Fruit fly (Drosophila melanogaster): ENCODE results near the gene CG3430.

The CG3430 gene

dm6 chr2L:6971597-6972036 lies 14.8 kb downstream of the CG3430 start, which contains the start of gene snRNP-U1-70K (continued):
- peak; percentile 65 for TF ChIP-seq Bgb (GFP tag; IDR thresholded peaks at IDR 0.05; ENCODE audit: partially characterized antibody)
- no peak for TF ChIP-seq CG3163 (GFP tag; optimal IDR thresholded peaks at IDR 0.05)
- TF ChIP-seq CG9437 (GFP tag; optimal IDR thresholded peaks at IDR 0.05), result peak; percentile 99
- TF ChIP-seq CG15696 (tag; optimal IDR thresholded peaks at IDR 0.05), result no peak
- TF ChIP-seq CG12659 (GFP tag; optimal IDR thresholded peaks at IDR 0.05), result peak; percentile 64
- TF ChIP-seq CG7928 (GFP tag; optimal IDR thresholded peaks at IDR 0.05), result peak; percentile 46
- peak; percentile 1 for TF ChIP-seq zfh2 (GFP tag; optimal IDR thresholded peaks at IDR 0.05)
- peak; percentile 99 for TF ChIP-seq CG14710 (tag; optimal IDR thresholded peaks at IDR 0.05)
- no peak for TF ChIP-seq Fer2 (tag; optimal IDR thresholded peaks at IDR 0.05)
- no peak for TF ChIP-seq CG7271 (tag; optimal IDR thresholded peaks at IDR 0.05)
- TF ChIP-seq gfzf (GFP tag; optimal IDR thresholded peaks at IDR 0.05), result peak; percentile 89
- TF ChIP-seq CG18011 (GFP tag; optimal IDR thresholded peaks at IDR 0.05), result peak; percentile 98

DNA sequence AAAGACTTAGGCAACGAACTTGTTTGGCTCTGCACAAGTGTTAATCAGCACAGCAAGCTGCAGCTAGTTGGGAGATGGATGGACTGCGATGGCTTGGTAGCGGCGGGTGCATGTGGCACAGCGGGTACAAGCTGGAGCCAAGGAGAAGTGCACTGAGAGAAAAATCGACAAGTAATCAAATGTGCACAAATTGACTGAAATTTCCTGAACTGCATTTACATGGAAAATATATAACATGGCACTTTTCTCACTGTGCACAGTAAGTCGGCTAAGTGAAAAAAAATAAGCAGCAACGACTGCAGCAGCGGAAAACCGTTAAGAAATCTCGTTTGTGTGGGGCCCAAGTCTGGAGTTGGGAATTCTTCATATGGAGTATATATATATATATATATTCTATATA lies 34.3 kb downstream of the CG3430 start:
- TF ChIP-seq Sox102F (GFP tag; optimal IDR thresholded peaks at IDR 0.05), result peak; percentile 29
- TF ChIP-seq CG6654 (GFP tag; optimal IDR thresholded peaks at IDR 0.05), result no peak
- no peak for TF ChIP-seq Dref (GFP tag; IDR thresholded peaks at IDR 0.05)
- TF ChIP-seq zen2 (GFP tag; IDR thresholded peaks at IDR 0.05; ENCODE audit: partially characterized antibody), result no peak
- no peak for TF ChIP-seq oc (tag; optimal IDR thresholded peaks at IDR 0.05)
- peak in 1 of 2 experiments; percentile 56 for TF ChIP-seq bsh (GFP tag; optimal IDR thresholded peaks at IDR 0.05)
- TF ChIP-seq zfh1 (GFP tag; IDR thresholded peaks at IDR 0.05), result 0 out of 3 replicates have a peak, but pooled peaks have one; percentile 33
- TF ChIP-seq emc (GFP tag; optimal IDR thresholded peaks at IDR 0.05), result no peak
- TF ChIP-seq tio (GFP tag; optimal IDR thresholded peaks at IDR 0.05), result no peak
- TF ChIP-seq CG6175 (GFP tag; IDR thresholded peaks at IDR 0.05), result no peak
- TF ChIP-seq Chrac-16 (GFP tag; optimal IDR thresholded peaks at IDR 0.05), result no peak
- no peak for TF ChIP-seq ash1 (GFP tag; optimal IDR thresholded peaks at IDR 0.05)
- no peak for TF ChIP-seq CG13624 (GFP tag; optimal IDR thresholded peaks at IDR 0.05)
- TF ChIP-seq zf30C (GFP tag; optimal IDR thresholded peaks at IDR 0.05), result peak; percentile 8
- TF ChIP-seq CG6689 (GFP tag; IDR thresholded peaks at IDR 0.05), result no peak
- TF ChIP-seq crp (GFP tag; optimal IDR thresholded peaks at IDR 0.05), result no peak
- TF ChIP-seq lmd (GFP tag; IDR thresholded peaks at IDR 0.05), result 0 out of 2 replicates have a peak, but pooled peaks have one; percentile 8
- TF ChIP-seq CG18011 (GFP tag; optimal IDR thresholded peaks at IDR 0.05), result no peak
- no peak for TF ChIP-seq CG7372 (GFP tag; IDR thresholded peaks at IDR 0.05)
- no peak for TF ChIP-seq lbe (GFP tag; optimal IDR thresholded peaks at IDR 0.05)
- TF ChIP-seq CG11247 (GFP tag; IDR thresholded peaks at IDR 0.05), result 0 out of 2 replicates have a peak, but pooled peaks have one; percentile 56
- no peak for TF ChIP-seq ATbp (GFP tag; optimal IDR thresholded peaks at IDR 0.05)
- TF ChIP-seq Gug (GFP tag; IDR thresholded peaks at IDR 0.05), result no peak
- TF ChIP-seq CG12071 (GFP tag; optimal IDR thresholded peaks at IDR 0.05), result no peak
- no peak for TF ChIP-seq CG8924 (tag; optimal IDR thresholded peaks at IDR 0.05)
- no peak for TF ChIP-seq pita (GFP tag; optimal IDR thresholded peaks at IDR 0.05)
- no peak for TF ChIP-seq CG2678 (tag; optimal IDR thresholded peaks at IDR 0.05)
- 0 out of 2 replicates have a peak, but pooled peaks have one; percentile 13 for TF ChIP-seq sens-2 (GFP tag; IDR thresholded peaks at IDR 0.05)
- no peak for TF ChIP-seq dimm (GFP tag; IDR thresholded peaks at IDR 0.05)
- TF ChIP-seq prd (optimal IDR thresholded peaks at IDR 0.05), result no peak
- no peak for TF ChIP-seq prd (GFP tag; IDR thresholded peaks at IDR 0.05)
- no peak for TF ChIP-seq Kr (GFP tag; optimal IDR thresholded peaks at IDR 0.05)
- no peak for TF ChIP-seq BtbVII (GFP tag; optimal IDR thresholded peaks at IDR 0.05)
- no peak for TF ChIP-seq CG7745 (tag; optimal IDR thresholded peaks at IDR 0.05)
- TF ChIP-seq Antp (GFP tag; optimal IDR thresholded peaks at IDR 0.05), result no peak
- TF ChIP-seq Sry-δ (GFP tag; optimal IDR thresholded peaks at IDR 0.05), result no peak
- no peak for TF ChIP-seq CG12744 (GFP tag; optimal IDR thresholded peaks at IDR 0.05)
- peak; percentile 25; the same call in 1 of the 3 replicates for TF ChIP-seq row (GFP tag; IDR thresholded peaks at IDR 0.05)
- no peak for TF ChIP-seq Oaz (GFP tag; IDR thresholded peaks at IDR 0.05)

Data from whole organism, embryonic.